Worm (Caenorhabditis elegans) whole organism, L4 larva: Measurements from ENCODE around the gene ZK822.10.

Experiments
- D1046.2 ChIP-seq: fragments of 200-800 bp; sonication (Bioruptor generic); IDR thresholded peaks from 2 replicates; pipeline ENCODE4 v1.3.6; 2022; ENCODE audit warnings: missing genetic modification characterization, missing compliant biosample characterization
- F10B5.3 ChIP-seq: sonication (generic microtip); optimal IDR thresholded peaks from 2 replicates; lab custom pipeline; 2016; ENCODE audit warnings: mild to moderate bottlenecking, missing genetic modification characterization, missing compliant biosample characterization
- F26F4.8 ChIP-seq: fragments of 200-800 bp; sonication (Bioruptor generic); conservative IDR thresholded peaks from 2 replicates; pipeline ENCODE4 v1.3.6; 2022; ENCODE audit warnings: missing genetic modification characterization, missing compliant biosample characterization
- F37D6.2 ChIP-seq: sonication (generic microtip); optimal IDR thresholded peaks from 2 replicates; lab custom pipeline; 2016; ENCODE audit warnings: mild to moderate bottlenecking, missing genetic modification characterization, missing compliant biosample characterization
- F49E8.2 ChIP-seq: sonication (generic microtip); optimal IDR thresholded peaks from 2 replicates; lab custom pipeline; 2016; ENCODE audit warnings: missing compliant biosample characterization, mild to moderate bottlenecking, missing genetic modification characterization, borderline replicate concordance
- R02D3.7 ChIP-seq: fragments of 150-350 bp; sonication (generic microtip); optimal IDR thresholded peaks from 3 replicates; lab custom pipeline; 2014; ENCODE audit warnings: missing biosample characterization, missing genetic modification characterization
- T20F7.1 ChIP-seq: fragments of 200-800 bp; sonication (Bioruptor generic); optimal IDR thresholded peaks from 2 replicates; lab custom pipeline; 2018; ENCODE audit warnings: mild to moderate bottlenecking, missing genetic modification characterization, missing compliant biosample characterization
- Y48G9A.11 ChIP-seq: fragments of 200-800 bp; sonication (Bioruptor generic); IDR thresholded peaks from 2 replicates; pipeline ENCODE4 v1.3.6; 2022; ENCODE audit warnings: missing genetic modification reagents, missing genetic modification characterization, missing compliant biosample characterization
- Y5F2A.4 ChIP-seq: fragments of 200-800 bp; sonication (Bioruptor generic); optimal IDR thresholded peaks from 2 replicates; lab custom pipeline; 2018; ENCODE audit warnings: mild to moderate bottlenecking, missing genetic modification characterization, missing compliant biosample characterization
- ZK337.2 ChIP-seq: fragments of 200-800 bp; sonication (Bioruptor generic); IDR thresholded peaks from 2 replicates; pipeline ENCODE4 v1.3.6; 2022; ENCODE audit warnings: missing genetic modification reagents, missing genetic modification characterization, missing compliant biosample characterization
- arid-1 ChIP-seq: fragments of 200-800 bp; sonication (Bioruptor generic); conservative IDR thresholded peaks from 2 replicates; pipeline ENCODE4 v1.3.6; 2022; ENCODE audit warnings: missing genetic modification reagents, missing genetic modification characterization, missing compliant biosample characterization
- ceh-20 ChIP-seq: fragments of 200-800 bp; sonication (Bioruptor generic); IDR thresholded peaks from 2 replicates; pipeline ENCODE4 v1.3.6; 2022; ENCODE audit warnings: missing genetic modification reagents, missing genetic modification characterization, missing compliant biosample characterization
- ceh-44 ChIP-seq: fragments of 200-800 bp; sonication (Bioruptor generic); IDR thresholded peaks from 2 replicates; pipeline ENCODE4 v1.3.6; 2022; ENCODE audit warnings: missing genetic modification reagents, missing genetic modification characterization, missing compliant biosample characterization
- ces-1 ChIP-seq: fragments of 150-350 bp; sonication (generic microtip); optimal IDR thresholded peaks from 4 replicates; lab custom pipeline; 2014; ENCODE audit warnings: missing biosample characterization, missing genetic modification reagents, missing genetic modification characterization
- cey-2 ChIP-seq: sonication (generic microtip); optimal IDR thresholded peaks from 3 replicates; lab custom pipeline; 2017; ENCODE audit warnings: missing genetic modification characterization, mild to moderate bottlenecking, missing compliant biosample characterization, antibody characterized with exemption, borderline replicate concordance; ENCODE audit not compliant: insufficient read depth
- daf-8 ChIP-seq: fragments of 200-800 bp; sonication (Bioruptor generic); IDR thresholded peaks from 2 replicates; pipeline ENCODE4 v1.3.6; 2022; ENCODE audit warnings: missing genetic modification characterization, missing compliant biosample characterization
- dmd-6 ChIP-seq: fragments of 200-800 bp; sonication (Bioruptor generic); IDR thresholded peaks from 2 replicates; pipeline ENCODE4 v1.3.6; 2022; ENCODE audit warnings: missing genetic modification reagents, missing genetic modification characterization, missing compliant biosample characterization
- dpl-1 ChIP-seq: fragments of 150-350 bp; optimal IDR thresholded peaks from 2 replicates; lab custom pipeline; 2014; ENCODE audit warnings: missing biosample characterization, missing genetic modification reagents, missing genetic modification characterization
- egl-27 ChIP-seq: sonication (generic microtip); optimal IDR thresholded peaks from 3 replicates; lab custom pipeline; 2017; ENCODE audit warnings: missing biosample characterization, missing genetic modification reagents, missing genetic modification characterization
- egl-43 ChIP-seq: fragments of 200-800 bp; sonication (Bioruptor generic); IDR thresholded peaks from 2 replicates; pipeline ENCODE4 v1.3.6; 2022; ENCODE audit warnings: missing genetic modification reagents, missing genetic modification characterization, missing compliant biosample characterization
- gei-8 ChIP-seq: fragments of 200-800 bp; sonication (Bioruptor generic); optimal IDR thresholded peaks from 2 replicates; lab custom pipeline; 2018; ENCODE audit warnings: mild to moderate bottlenecking, missing genetic modification characterization, missing compliant biosample characterization
- hlh-30 ChIP-seq: sonication (generic microtip); optimal IDR thresholded peaks from 2 replicates; lab custom pipeline; 2017; ENCODE audit warnings: antibody characterized with exemption, mild to moderate bottlenecking, missing genetic modification characterization, missing compliant biosample characterization; ENCODE audit not compliant: insufficient read depth
- lim-7 ChIP-seq: fragments of 200-800 bp; sonication (Bioruptor generic); IDR thresholded peaks from 2 replicates; pipeline ENCODE4 v1.3.6; 2022; ENCODE audit warnings: missing genetic modification characterization, missing compliant biosample characterization
- lin-1 ChIP-seq: fragments of 200-800 bp; sonication (Bioruptor generic); IDR thresholded peaks from 2 replicates; pipeline ENCODE4 v1.3.6; 2022; ENCODE audit warnings: missing genetic modification reagents, missing genetic modification characterization, missing compliant biosample characterization
- lin-13 ChIP-seq: fragments of 150-350 bp; optimal IDR thresholded peaks from 2 replicates; lab custom pipeline; 2014; ENCODE audit warnings: missing biosample characterization, missing genetic modification reagents, missing genetic modification characterization
- lin-15B ChIP-seq: fragments of 150-350 bp; sonication (generic microtip); optimal IDR thresholded peaks from 3 replicates; lab custom pipeline; 2014; ENCODE audit warnings: missing biosample characterization, missing genetic modification characterization
- lin-29 ChIP-seq: fragments of 200-800 bp; sonication (Bioruptor generic); IDR thresholded peaks from 2 replicates; pipeline ENCODE4 v1.3.6; 2022; ENCODE audit warnings: missing genetic modification reagents, missing genetic modification characterization, missing compliant biosample characterization
- lin-38 ChIP-seq: fragments of 200-800 bp; sonication (Bioruptor generic); IDR thresholded peaks from 2 replicates; pipeline ENCODE4 v1.3.6; 2022; ENCODE audit warnings: missing genetic modification reagents, missing genetic modification characterization, missing compliant biosample characterization
- lir-3 ChIP-seq: sonication (generic microtip); optimal IDR thresholded peaks from 2 replicates; lab custom pipeline; 2016; ENCODE audit warnings: mild to moderate bottlenecking, missing genetic modification characterization, missing compliant biosample characterization
- mep-1 ChIP-seq: fragments of 150-350 bp; sonication (generic microtip); optimal IDR thresholded peaks from 3 replicates; lab custom pipeline; 2014; ENCODE audit warnings: missing biosample characterization, missing genetic modification characterization
- mes-2 ChIP-seq: sonication (generic microtip); optimal IDR thresholded peaks from 2 replicates; lab custom pipeline; 2016; ENCODE audit warnings: missing genotype, mild to moderate bottlenecking, missing genetic modification characterization, missing compliant biosample characterization; ENCODE audit not compliant: poor library complexity, severe bottlenecking
- mxl-3 ChIP-seq: fragments of 200-800 bp; sonication (Bioruptor generic); optimal IDR thresholded peaks from 2 replicates; lab custom pipeline; 2018; ENCODE audit warnings: mild to moderate bottlenecking, missing genetic modification characterization, missing compliant biosample characterization
- nhr-102 ChIP-seq: sonication (generic microtip); optimal IDR thresholded peaks from 2 replicates; lab custom pipeline; 2016; ENCODE audit warnings: mild to moderate bottlenecking, missing genetic modification characterization, moderate library complexity, missing compliant biosample characterization
- nhr-11 ChIP-seq: fragments of 150-350 bp; optimal IDR thresholded peaks from 2 replicates; lab custom pipeline; 2014; ENCODE audit warnings: missing biosample characterization, missing genetic modification characterization
- nhr-111 ChIP-seq: fragments of 200-800 bp; sonication (Bioruptor generic); optimal IDR thresholded peaks from 2 replicates; lab custom pipeline; 2018; ENCODE audit warnings: mild to moderate bottlenecking, missing genetic modification characterization, missing compliant biosample characterization
- nhr-237 ChIP-seq: sonication (generic microtip); optimal IDR thresholded peaks from 2 replicates; lab custom pipeline; 2017; ENCODE audit warnings: missing biosample characterization, missing genetic modification characterization
- nhr-28 ChIP-seq: fragments of 150-350 bp; optimal IDR thresholded peaks from 2 replicates; lab custom pipeline; 2014; ENCODE audit warnings: missing biosample characterization, missing genetic modification characterization
- nhr-48 ChIP-seq: sonication (generic microtip); optimal IDR thresholded peaks from 2 replicates; lab custom pipeline; 2016; ENCODE audit warnings: mild to moderate bottlenecking, missing genetic modification characterization, missing compliant biosample characterization
- nhr-76 ChIP-seq: fragments of 150-350 bp; optimal IDR thresholded peaks from 2 replicates; lab custom pipeline; 2014; ENCODE audit warnings: missing biosample characterization, missing genetic modification characterization
- nhr-77 ChIP-seq: fragments of 150-350 bp; optimal IDR thresholded peaks from 2 replicates; lab custom pipeline; 2014; ENCODE audit warnings: missing biosample characterization, missing genetic modification characterization
- sdz-12 ChIP-seq: fragments of 200-800 bp; sonication (Bioruptor generic); optimal IDR thresholded peaks from 2 replicates; lab custom pipeline; 2018; ENCODE audit warnings: mild to moderate bottlenecking, missing genetic modification characterization, missing compliant biosample characterization
- snpc-4 ChIP-seq: fragments of 150-350 bp; optimal IDR thresholded peaks from 2 replicates; lab custom pipeline; 2014; ENCODE audit warnings: missing biosample characterization, missing genetic modification characterization
- spr-1 ChIP-seq: sonication (generic microtip); optimal IDR thresholded peaks from 2 replicates; lab custom pipeline; 2016; ENCODE audit warnings: mild to moderate bottlenecking, missing genetic modification characterization, missing compliant biosample characterization
- spr-3 ChIP-seq: fragments of 200-800 bp; sonication (Bioruptor generic); optimal IDR thresholded peaks from 2 replicates; lab custom pipeline; 2018; ENCODE audit warnings: mild to moderate bottlenecking, missing genetic modification characterization, missing compliant biosample characterization
- tra-1 ChIP-seq: fragments of 200-800 bp; sonication (Bioruptor generic); IDR thresholded peaks from 2 replicates; pipeline ENCODE4 v1.3.6; 2022; ENCODE audit warnings: missing genetic modification reagents, missing genetic modification characterization, missing compliant biosample characterization
- unc-39 ChIP-seq: sonication (generic microtip); optimal IDR thresholded peaks from 2 replicates; lab custom pipeline; 2017; ENCODE audit warnings: missing biosample characterization, missing genetic modification characterization
- unc-62 ChIP-seq, 3 experiments: fragments of 150-350 bp in 1 of 3; sonication (generic microtip); optimal IDR thresholded peaks in 2 of 3; peaks in 1 of 3; 1 replicate in 1 of 3; 2 replicates in 2 of 3; lab custom pipeline; 2014 to 2017; ENCODE audit warnings: missing biosample characterization in 3 of 3, missing genetic modification characterization in 3 of 3, missing genetic modification reagents in 3 of 3, missing genotype in 1 of 3
- vab-7 ChIP-seq: fragments of 200-800 bp; sonication (Bioruptor generic); IDR thresholded peaks from 2 replicates; pipeline ENCODE4 v1.3.6; 2022; ENCODE audit warnings: missing genetic modification reagents, missing genetic modification characterization, missing compliant biosample characterization
- zip-11 ChIP-seq: fragments of 200-800 bp; sonication (Bioruptor generic); IDR thresholded peaks from 2 replicates; pipeline ENCODE4 v1.3.6; 2022; ENCODE audit warnings: missing genetic modification characterization, missing compliant biosample characterization
- zip-2 ChIP-seq: fragments of 150-350 bp; optimal IDR thresholded peaks from 2 replicates; lab custom pipeline; 2014; ENCODE audit warnings: missing biosample characterization, missing genetic modification characterization

The ZK822.10 gene

ce11 chrIV:11901215-11901614, 15.7 kb upstream of the ZK822.10 start (continued):
- TF ChIP-seq daf-8 (no peak), F49E8.2 (tag; lab: Kevin White, UChicago) (no peak), F26F4.8 (no peak), tra-1 (GFP tag; lab: Robert Waterston, UW) (no peak), R02D3.7 (tag; lab: Kevin White, UChicago) (no peak), nhr-28 (tag; lab: Kevin White, UChicago) (peak; percentile 48), unc-39 (no peak), lin-1 (GFP tag; lab: Robert Waterston, UW) (no peak), nhr-11 (tag; lab: Kevin White, UChicago) (no peak), nhr-48 (tag; lab: Kevin White, UChicago) (peak; percentile 48), zip-2 (tag; lab: Kevin White, UChicago) (no peak), egl-27 (tag; lab: Kevin White, UChicago) (no peak), F10B5.3 (tag; lab: Kevin White, UChicago) (no peak), cey-2 (tag; lab: Kevin White, UChicago) (peak; percentile 54), spr-1 (tag; lab: Kevin White, UChicago) (no peak), lin-38 (GFP tag; lab: Robert Waterston, UW) (no peak), dmd-6 (peak; percentile 49; the same call in 1 of the 2 replicates), dpl-1 (GFP tag; lab: Kevin White, UChicago) (no peak), sdz-12 (GFP tag; lab: Kevin White, UChicago) (no peak), lir-3 (no peak)

- TF ChIP-seq mep-1 (tag; lab: Kevin White, UChicago) = peak; percentile 34
- no peak for TF ChIP-seq ceh-44
- TF ChIP-seq egl-43 = no peak
- TF ChIP-seq unc-62 (GFP tag; optimal IDR thresholded peaks at IDR 0.05 in 1 of 2; lab: Kevin White, UChicago) = no peak
- TF ChIP-seq unc-62 (tag; optimal IDR thresholded peaks at IDR 0.05; lab: Kevin White, UChicago) = no peak
- TF ChIP-seq T20F7.1 (GFP tag; lab: Kevin White, UChicago) = no peak
- no peak for TF ChIP-seq Y5F2A.4
- TF ChIP-seq lim-7 (GFP tag; lab: Robert Waterston, UW) = no peak
- no peak for TF ChIP-seq nhr-102 (tag; lab: Kevin White, UChicago)
- no peak for TF ChIP-seq D1046.2 (GFP tag; lab: Robert Waterston, UW)
- no peak for TF ChIP-seq mxl-3 (GFP tag; lab: Kevin White, UChicago)
- no peak for TF ChIP-seq lin-38 (GFP tag; lab: Robert Waterston, UW)
- no peak for TF ChIP-seq nhr-77 (tag; lab: Kevin White, UChicago)
- TF ChIP-seq zip-11 (GFP tag; lab: Robert Waterston, UW) = no peak
- no peak for TF ChIP-seq nhr-76
- TF ChIP-seq lin-29 = no peak
- TF ChIP-seq nhr-48 (tag; lab: Kevin White, UChicago) = peak; percentile 10
- peak; percentile 33 for TF ChIP-seq hlh-30 (tag; lab: Kevin White, UChicago)
- no peak for TF ChIP-seq gei-8
- no peak for TF ChIP-seq nhr-237 (tag; lab: Kevin White, UChicago)
- no peak for TF ChIP-seq lin-15B (tag; lab: Kevin White, UChicago)
- TF ChIP-seq ZK337.2 (GFP tag; lab: Robert Waterston, UW) = no peak
- TF ChIP-seq mes-2 = no peak
- no peak for TF ChIP-seq dpl-1 (GFP tag; lab: Kevin White, UChicago)
- TF ChIP-seq tra-1 (GFP tag; lab: Robert Waterston, UW) = no peak
- TF ChIP-seq arid-1 = no peak
- no peak for TF ChIP-seq spr-3 (GFP tag; lab: Kevin White, UChicago)
- no peak for TF ChIP-seq nhr-111 (GFP tag; lab: Kevin White, UChicago)
- no peak for TF ChIP-seq F37D6.2 (tag; lab: Kevin White, UChicago)
- TF ChIP-seq snpc-4 (tag; lab: Kevin White, UChicago) = no peak
- TF ChIP-seq ceh-20 = no peak
- TF ChIP-seq ces-1 = no peak
- no peak for TF ChIP-seq lin-13
- TF ChIP-seq unc-39 = no peak
- TF ChIP-seq Y48G9A.11 = no peak
- TF ChIP-seq vab-7 (GFP tag; lab: Robert Waterston, UW) = no peak
- no peak for TF ChIP-seq daf-8
These were observed 14.1 kb upstream of the ZK822.10 start for ce11 chrIV:11902832-11903231.
